Worm (Caenorhabditis elegans): Measurements from ENCODE around the gene F22E5.2.
"Not testable (repeated sequence)": the region's sequence is repeated elsewhere in the genome, so short reads cannot be mapped to it uniquely, and the experiment has no call there.

F22E5.2 gene

ce11 chrII:2640982-2641381, 24.2 kb upstream of the F22E5.2 start, which contains the start of gene F22E5.23:
Gene F22E5.23, plus strand, starts transcription at chrII:2641282.
- TF ChIP-seq lsy-12 (tag; optimal IDR thresholded peaks at IDR 0.05) (no peak), ceh-28 (tag; optimal IDR thresholded peaks at IDR 0.05) (no peak), fkh-2 (tag; optimal IDR thresholded peaks at IDR 0.05) (no peak), unc-39 (tag; optimal IDR thresholded peaks at IDR 0.05) (no peak), nhr-25 (tag; optimal IDR thresholded peaks at IDR 0.05) (no peak), ceh-82 (tag; optimal IDR thresholded peaks at IDR 0.05) (no peak), ZK546.5 (tag; optimal IDR thresholded peaks at IDR 0.05) (no peak), nhr-77 (tag; optimal IDR thresholded peaks at IDR 0.05) (no peak)

DNA sequence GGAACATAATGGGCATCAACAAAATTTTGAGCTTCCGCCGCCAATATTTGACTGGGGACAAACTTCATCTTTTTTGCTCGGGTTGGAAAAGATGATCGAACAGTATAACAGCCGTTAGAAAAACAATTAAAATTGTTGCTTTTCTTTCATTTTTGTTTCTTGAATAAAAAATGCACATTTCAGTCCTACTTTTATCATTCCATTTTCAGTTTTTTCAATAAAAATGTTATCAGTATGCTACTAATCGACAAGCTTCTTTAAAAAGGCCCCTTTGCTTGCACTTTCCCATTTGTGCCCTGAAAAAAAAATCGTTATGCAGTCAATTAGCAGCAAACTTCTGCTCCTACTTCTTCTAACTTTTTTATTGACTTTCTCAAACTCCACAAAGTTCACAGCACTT, 23.4 kb upstream of the F22E5.2 start, which contains the start of gene F22E5.7:
Gene F22E5.7 (plus strand): TSS at position 301 of the 400 bp plus-strand sequence.
- TF ChIP-seq nfya-1 (tag; optimal IDR thresholded peaks at IDR 0.05; ENCODE audit: insufficient read depth) (no peak), nhr-67 (tag; optimal IDR thresholded peaks at IDR 0.05) (no peak), pha-4 (tag; optimal IDR thresholded peaks at IDR 0.05) (no peak), nhr-25 (tag; optimal IDR thresholded peaks at IDR 0.05) (no peak), ceh-82 (tag; optimal IDR thresholded peaks at IDR 0.05) (no peak), lin-15B (tag; optimal IDR thresholded peaks at IDR 0.05) (no peak), jun-1 (tag; optimal IDR thresholded peaks at IDR 0.05) (no peak), tbx-2 (tag; optimal IDR thresholded peaks at IDR 0.05) (no peak), nhr-76 (tag; optimal IDR thresholded peaks at IDR 0.05) (no peak), ztf-4 (tag; optimal IDR thresholded peaks at IDR 0.05) (no peak)

DNA sequence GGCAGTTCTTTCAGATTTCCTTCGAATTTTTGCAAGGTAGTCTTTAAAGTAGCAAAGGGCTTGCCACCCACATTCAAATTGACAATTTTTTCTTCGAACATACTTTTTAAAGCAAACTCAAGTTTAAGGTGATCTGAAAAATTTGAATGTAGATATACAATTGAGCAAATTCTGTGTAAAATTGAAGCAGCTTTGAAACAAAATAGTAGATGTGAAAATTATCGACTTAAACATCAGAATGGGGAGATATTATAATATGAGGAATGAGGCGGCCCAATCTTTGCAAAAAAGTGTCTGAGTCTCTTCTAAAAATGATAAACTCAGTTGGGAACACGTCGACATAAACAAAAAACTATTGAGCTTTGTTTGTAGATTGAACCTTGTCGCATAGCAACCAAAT, 20.7 kb upstream of the F22E5.2 start, which contains the start of gene F22E5.11:
Gene F22E5.11 (minus strand): TSS at position 101 of the 400 bp plus-strand sequence.
- TF ChIP-seq lin-15B (tag; optimal IDR thresholded peaks at IDR 0.05), result no peak
- TF ChIP-seq pqm-1 (tag; optimal IDR thresholded peaks at IDR 0.05), result no peak
- no peak for TF ChIP-seq ZK546.5 (tag; optimal IDR thresholded peaks at IDR 0.05)

DNA sequence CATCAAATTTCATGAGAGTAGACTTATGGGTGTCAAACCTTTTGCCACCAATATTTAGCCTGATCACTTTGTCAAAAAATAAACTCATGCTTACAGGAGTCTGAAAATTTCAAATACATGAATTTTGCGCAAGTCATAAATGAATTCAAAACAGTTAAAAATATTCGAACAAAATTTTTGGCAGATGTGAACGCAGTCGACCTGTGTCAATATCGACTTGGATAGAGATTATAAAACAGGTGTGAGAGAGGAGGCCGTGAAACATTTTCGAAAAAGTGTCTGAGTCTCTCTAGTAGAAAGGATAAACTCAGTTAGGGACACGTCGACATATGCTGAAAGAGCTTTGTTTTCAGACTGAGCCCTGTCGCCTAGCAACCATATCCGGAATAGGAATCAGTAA, 18.4 kb upstream of the F22E5.2 start, which contains the start of gene F22E5.12:
Gene F22E5.12 (minus strand): TSS at position 101 of the 400 bp plus-strand sequence.
- TF ChIP-seq unc-62 (GFP tag; optimal IDR thresholded peaks at IDR 0.05); hmg-11 (tag; optimal IDR thresholded peaks at IDR 0.05); skn-1 (tag; optimal IDR thresholded peaks at IDR 0.05): not testable (repeated sequence)

DNA sequence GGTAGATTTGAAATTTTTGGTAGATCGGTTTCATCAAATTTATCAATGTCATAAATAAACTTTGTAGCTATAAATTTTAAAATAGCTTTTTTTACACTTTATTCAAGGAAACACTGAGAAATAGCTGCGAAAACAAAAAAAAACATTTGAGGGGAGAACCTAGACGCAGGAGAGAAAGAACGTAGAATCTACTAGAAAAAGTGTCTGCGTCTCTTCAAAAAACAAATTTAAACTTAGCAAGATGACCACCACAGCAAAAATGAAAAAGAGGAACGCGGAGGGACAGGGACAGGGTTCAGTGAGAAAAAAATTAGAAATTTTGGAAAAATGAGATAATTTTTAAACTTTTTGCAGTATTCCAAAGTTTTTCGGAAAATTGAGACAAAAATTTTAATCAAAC, 16.2 kb upstream of the F22E5.2 start:
- TF ChIP-seq pha-4 (tag; optimal IDR thresholded peaks at IDR 0.05), result peak; percentile 43
- TF ChIP-seq nhr-77 (tag; optimal IDR thresholded peaks at IDR 0.05), result no peak
- TF ChIP-seq aly-2 (tag; optimal IDR thresholded peaks at IDR 0.05), result no peak
- no peak for TF ChIP-seq zag-1 (tag; optimal IDR thresholded peaks at IDR 0.05)
- TF ChIP-seq elt-1 (tag; optimal IDR thresholded peaks at IDR 0.05), result no peak
- no peak for TF ChIP-seq daf-12 (tag; optimal IDR thresholded peaks at IDR 0.05)
- no peak for TF ChIP-seq nhr-43 (tag; optimal IDR thresholded peaks at IDR 0.05; ENCODE audit: poor library complexity, severe bottlenecking)
- TF ChIP-seq skn-1 (tag; optimal IDR thresholded peaks at IDR 0.05), result no peak
- peak; percentile 51 for TF ChIP-seq nfya-1 (tag; optimal IDR thresholded peaks at IDR 0.05; ENCODE audit: insufficient read depth)
- no peak for TF ChIP-seq nhr-237 (tag; optimal IDR thresholded peaks at IDR 0.05)
- no peak for TF ChIP-seq fkh-10 (GFP tag; optimal IDR thresholded peaks at IDR 0.05)
- no peak for TF ChIP-seq elt-3 (tag; optimal IDR thresholded peaks at IDR 0.05)
- no peak for TF ChIP-seq nhr-25 (tag; optimal IDR thresholded peaks at IDR 0.05)
- TF ChIP-seq eor-1 (tag; optimal IDR thresholded peaks at IDR 0.05), result no peak
- no peak for TF ChIP-seq egl-5 (tag; optimal IDR thresholded peaks at IDR 0.05)
- TF ChIP-seq ceh-28 (tag; optimal IDR thresholded peaks at IDR 0.05), result no peak
- TF ChIP-seq ama-1 (optimal IDR thresholded peaks at IDR 0.05), result no peak
- peak; percentile 34 for TF ChIP-seq hmg-11 (tag; optimal IDR thresholded peaks at IDR 0.05)
- no peak for TF ChIP-seq ztf-4 (tag; optimal IDR thresholded peaks at IDR 0.05)
- no peak for TF ChIP-seq ztf-11 (tag; optimal IDR thresholded peaks at IDR 0.05)
- peak; percentile 7 for TF ChIP-seq snpc-4 (tag; optimal IDR thresholded peaks at IDR 0.05)

- TF ChIP-seq elt-2 (tag; optimal IDR thresholded peaks at IDR 0.05) (no peak), elt-1 (tag; optimal IDR thresholded peaks at IDR 0.05) (no peak), ztf-4 (tag; optimal IDR thresholded peaks at IDR 0.05) (no peak), ceh-28 (tag; optimal IDR thresholded peaks at IDR 0.05) (no peak), nhr-237 (tag; optimal IDR thresholded peaks at IDR 0.05) (no peak), nhr-76 (tag; optimal IDR thresholded peaks at IDR 0.05) (no peak), skn-1 (tag; optimal IDR thresholded peaks at IDR 0.05) (no peak), elt-3 (tag; optimal IDR thresholded peaks at IDR 0.05) (no peak), aly-2 (tag; optimal IDR thresholded peaks at IDR 0.05) (no peak), nfya-1 (tag; optimal IDR thresholded peaks at IDR 0.05; ENCODE audit: insufficient read depth) (no peak), egl-5 (tag; optimal IDR thresholded peaks at IDR 0.05) (no peak), jun-1 (tag; optimal IDR thresholded peaks at IDR 0.05) (no peak), lin-39 (tag; optimal IDR thresholded peaks at IDR 0.05) (no peak), nhr-25 (tag; optimal IDR thresholded peaks at IDR 0.05) (no peak), nhr-23 (tag; optimal IDR thresholded peaks at IDR 0.05) (no peak), fos-1 (tag; optimal IDR thresholded peaks at IDR 0.05) (no peak), daf-12 (tag; optimal IDR thresholded peaks at IDR 0.05) (no peak), lin-15B (tag; optimal IDR thresholded peaks at IDR 0.05) (no peak)
Measured at ce11 chrII:2649539-2649938, 15.6 kb upstream of the F22E5.2 start, which contains the start of the genes F22E5.13 and F22E5.6. Gene F22E5.13, minus strand, starts transcription at chrII:2649639. Gene F22E5.6, plus strand, starts transcription at chrII:2649835.
